Fruit fly (Drosophila melanogaster): ENCODE data around the gene aop.

dm6 chr2L:2206066-2206465 is 27.5 kb upstream of the aop start, which contains the start of gene CG31668:
- TF ChIP-seq vri (GFP tag; optimal IDR thresholded peaks at IDR 0.05) (no peak), Hr38 (GFP tag; optimal IDR thresholded peaks at IDR 0.05) (no peak), CG8119 (GFP tag; IDR thresholded peaks at IDR 0.05) (no peak), Eip78C (GFP tag) (no peak), eg (GFP tag; IDR thresholded peaks at IDR 0.05) (no peak), Ets96B (tag; optimal IDR thresholded peaks at IDR 0.05) (no peak), Blimp-1 (GFP tag; optimal IDR thresholded peaks at IDR 0.05) (no peak), lz (GFP tag; optimal IDR thresholded peaks at IDR 0.05) (no peak), CG10631 (GFP tag; optimal IDR thresholded peaks at IDR 0.05) (no peak), pdm3 (GFP tag; optimal IDR thresholded peaks at IDR 0.05) (no peak)
